Fruit fly (Drosophila melanogaster) whole organism, embryonic: Measurements from ENCODE around the gene CG42494.

Experiments
- CG10366 ChIP-seq: fragments of 200-800 bp; sonication (Bioruptor generic); IDR thresholded peaks from 2 replicates; pipeline ENCODE4 v1.3.6; 2022; ENCODE audit warnings: missing biosample characterization, missing genetic modification characterization
- GATAe ChIP-seq: fragments of 200-800 bp; sonication (Bioruptor generic); conservative IDR thresholded peaks from 2 replicates; pipeline ENCODE4 v1.3.6; 2022; ENCODE audit warnings: missing biosample characterization, missing genetic modification characterization
- dmrt99B ChIP-seq: fragments of 200-800 bp; sonication (Bioruptor generic); optimal IDR thresholded peaks from 2 replicates; lab custom pipeline; 2018; ENCODE audit warnings: missing biosample characterization, mild to moderate bottlenecking, missing genetic modification characterization, moderate library complexity
- dysf ChIP-seq: fragments of 200-800 bp; sonication (Bioruptor generic); IDR thresholded peaks from 3 replicates; pipeline ENCODE4 v1.3.6; 2022; ENCODE audit warnings: missing biosample characterization, missing genetic modification characterization
- gsb-n ChIP-seq: fragments of 200-800 bp; sonication (Bioruptor generic); optimal IDR thresholded peaks from 3 replicates; lab custom pipeline; 2018; ENCODE audit warnings: missing biosample characterization, mild to moderate bottlenecking, missing genetic modification characterization
- lmd ChIP-seq: fragments of 200-800 bp; sonication (Bioruptor generic); IDR thresholded peaks from 2 replicates; pipeline ENCODE4 v1.3.6; 2022; ENCODE audit warnings: missing biosample characterization, missing genetic modification characterization
- pita ChIP-seq: fragments of 200-800 bp; sonication (Bioruptor generic); optimal IDR thresholded peaks from 2 replicates; lab custom pipeline; 2017; ENCODE audit warnings: missing biosample characterization, mild to moderate bottlenecking, missing genetic modification characterization
- ttk ChIP-seq: fragments of 200-800 bp; sonication (Bioruptor generic); IDR thresholded peaks from 2 replicates; pipeline ENCODE4 v2.1.2; 2022; ENCODE audit warnings: missing biosample characterization, missing genetic modification characterization

dm6 chr3L:3148125-3149059 is 35.8 kb upstream of the CG42494 start, which contains the start of the genes Usp5 and BtbVII:
- TF ChIP-seq CG10366 (GFP tag; lab: Robert Waterston, UW) (peak; percentile 50), ttk (GFP tag; lab: Robert Waterston, UW) (no peak), gsb-n (tag; lab: Kevin White, UChicago) (no peak), lmd (GFP tag; lab: Robert Waterston, UW) (peak; percentile 45; the same call in 1 of the 2 replicates), dmrt99B (tag; lab: Kevin White, UChicago) (no peak), pita (no peak), GATAe (no peak), dysf (GFP tag; lab: Robert Waterston, UW) (peak; percentile 62; the same call in 2 of the 3 replicates)
